Fruit fly (Drosophila melanogaster): Measurements from ENCODE around the gene Nprl2.

The Nprl2 gene

dm6 chrX:16874671-16875070 is 9.5 kb downstream of the Nprl2 start (continued):
- no peak for TF ChIP-seq gcm2 (GFP tag; optimal IDR thresholded peaks at IDR 0.05)
- TF ChIP-seq sd (tag; optimal IDR thresholded peaks at IDR 0.05), result no peak
- TF ChIP-seq CG11456 (GFP tag; IDR thresholded peaks at IDR 0.05), result 0 out of 3 replicates have a peak, but pooled peaks have one; percentile 38
- TF ChIP-seq CG4424 (GFP tag; optimal IDR thresholded peaks at IDR 0.05), result no peak
- TF ChIP-seq CG11695 (GFP tag; IDR thresholded peaks at IDR 0.05), result no peak
- TF ChIP-seq gro (GFP tag; optimal IDR thresholded peaks at IDR 0.05), result no peak
- no peak for TF ChIP-seq ems (GFP tag; optimal IDR thresholded peaks at IDR 0.05)
- TF ChIP-seq CG14441 (GFP tag; IDR thresholded peaks at IDR 0.05), result no peak
- no peak for TF ChIP-seq CG34422 (GFP tag; IDR thresholded peaks at IDR 0.05)
- no peak for TF ChIP-seq CG16813 (GFP tag; IDR thresholded peaks at IDR 0.05; ENCODE audit: partially characterized antibody)
- no peak for TF ChIP-seq lilli (GFP tag; optimal IDR thresholded peaks at IDR 0.05)
- TF ChIP-seq Ets65A (GFP tag), result no peak
- no peak for TF ChIP-seq Hr51 (GFP tag; optimal IDR thresholded peaks at IDR 0.05)
- TF ChIP-seq pan (optimal IDR thresholded peaks at IDR 0.05), result no peak
- TF ChIP-seq pan (GFP tag; optimal IDR thresholded peaks at IDR 0.05 in 1 of 2, IDR thresholded peaks at IDR 0.05 in 1 of 2), result no peak
- no peak for TF ChIP-seq ro (GFP tag; IDR thresholded peaks at IDR 0.05)
- TF ChIP-seq Myb (GFP tag; optimal IDR thresholded peaks at IDR 0.05), result peak; percentile 33
- no peak for TF ChIP-seq oc (tag; optimal IDR thresholded peaks at IDR 0.05)
- no peak for TF ChIP-seq CG15514 (GFP tag; optimal IDR thresholded peaks at IDR 0.05)
- no peak for TF ChIP-seq CG4854 (GFP tag; optimal IDR thresholded peaks at IDR 0.05)

- TF ChIP-seq CG13424 (tag; optimal IDR thresholded peaks at IDR 0.05) (peak; percentile 11), nmo (GFP tag; optimal IDR thresholded peaks at IDR 0.05) (peak; percentile 39), Hr51 (GFP tag; optimal IDR thresholded peaks at IDR 0.05) (peak in 1 of 2 experiments; percentile 17), dmrt99B (tag; optimal IDR thresholded peaks at IDR 0.05) (peak; percentile 43), CG6813 (GFP tag; optimal IDR thresholded peaks at IDR 0.05) (no peak), CG18262 (tag; optimal IDR thresholded peaks at IDR 0.05) (peak; percentile 44), grau (tag; optimal IDR thresholded peaks at IDR 0.05) (peak; percentile 3), CG10979 (tag; optimal IDR thresholded peaks at IDR 0.05) (peak; percentile 38), so (GFP tag; IDR thresholded peaks at IDR 0.05) (no peak), en (GFP tag; optimal IDR thresholded peaks at IDR 0.05) (no peak), aop (GFP tag; IDR thresholded peaks at IDR 0.05) (no peak), phol (tag; optimal IDR thresholded peaks at IDR 0.05) (peak; percentile 16), CG2712 (tag; optimal IDR thresholded peaks at IDR 0.05) (peak; percentile 32), CG8388 (GFP tag; optimal IDR thresholded peaks at IDR 0.05) (peak; percentile 19), ara (GFP tag; IDR thresholded peaks at IDR 0.05) (no peak), CG17361 (GFP tag; IDR thresholded peaks at IDR 0.05) (peak; percentile 35; the same call in 1 of the 3 replicates), Drgx (GFP tag; IDR thresholded peaks at IDR 0.05) (peak; percentile 53; the same call in 1 of the 2 replicates), CG15601 (tag; optimal IDR thresholded peaks at IDR 0.05) (peak; percentile 12), CG2678 (tag; optimal IDR thresholded peaks at IDR 0.05) (peak; percentile 14), Camta (GFP tag; optimal IDR thresholded peaks at IDR 0.05) (no peak), CG4424 (GFP tag; optimal IDR thresholded peaks at IDR 0.05) (no peak), gem (tag; optimal IDR thresholded peaks at IDR 0.05) (peak; percentile 60), emc (GFP tag; optimal IDR thresholded peaks at IDR 0.05) (no peak), CG15269 (tag; optimal IDR thresholded peaks at IDR 0.05) (peak; percentile 3), CG43689 (GFP tag; IDR thresholded peaks at IDR 0.05) (no peak), CG17829 (tag; optimal IDR thresholded peaks at IDR 0.05) (peak; percentile 1), CG31441 (GFP tag; IDR thresholded peaks at IDR 0.05) (peak; percentile 46; the same call in 1 of the 2 replicates), CG12391 (tag; optimal IDR thresholded peaks at IDR 0.05) (peak; percentile 37), CG8924 (tag; optimal IDR thresholded peaks at IDR 0.05) (peak; percentile 8), dmrt11E (tag; optimal IDR thresholded peaks at IDR 0.05) (peak; percentile 16), Ets65A (GFP tag) (no peak), PHDP (tag; optimal IDR thresholded peaks at IDR 0.05) (peak; percentile 3), Oli (tag; optimal IDR thresholded peaks at IDR 0.05) (peak; percentile 38)
These were observed 11.1 kb downstream of the Nprl2 start for dm6 chrX:16873053-16873452.
